Fruit fly (Drosophila melanogaster) whole organism, prepupa: ENCODE data around the gene CG14607.
A peak's percentile ranks its signal among the peaks of the same experiment; 100 is the strongest.

Experiments used
- Blimp-1 ChIP-seq: fragments of 200-800 bp; sonication (Bioruptor generic); optimal IDR thresholded peaks from 3 replicates; lab custom pipeline; 2017; ENCODE audit warnings: missing biosample characterization, missing genetic modification characterization, mild to moderate bottlenecking, moderate library complexity, missing genetic modification reagents
- CG10669 ChIP-seq: fragments of 200-800 bp; sonication (Bioruptor generic); optimal IDR thresholded peaks from 3 replicates; lab custom pipeline; 2018; ENCODE audit warnings: missing biosample characterization, mild to moderate bottlenecking, missing genetic modification characterization, moderate library complexity
- CG11762 ChIP-seq: fragments of 200-800 bp; sonication (Bioruptor generic); optimal IDR thresholded peaks from 3 replicates; lab custom pipeline; 2016; ENCODE audit warnings: missing biosample characterization, missing genetic modification characterization; ENCODE audit not compliant: insufficient read depth
- CG11902 ChIP-seq: fragments of 200-800 bp; sonication (Bioruptor generic); optimal IDR thresholded peaks from 3 replicates; lab custom pipeline; 2016; ENCODE audit warnings: missing biosample characterization, missing genetic modification characterization
- CG1621 ChIP-seq: fragments of 200-800 bp; sonication (Bioruptor generic); optimal IDR thresholded peaks from 3 replicates; lab custom pipeline; 2018; ENCODE audit warnings: missing biosample characterization, mild to moderate bottlenecking, missing genetic modification characterization
- CG3032 ChIP-seq: fragments of 200-800 bp; optimal IDR thresholded peaks from 2 replicates; lab custom pipeline; 2019; ENCODE audit warnings: missing biosample characterization, mild to moderate bottlenecking, missing genetic modification characterization, moderate library complexity
- CG31627 ChIP-seq: fragments of 200-800 bp; sonication (Bioruptor generic); optimal IDR thresholded peaks from 3 replicates; lab custom pipeline; 2016; ENCODE audit warnings: missing biosample characterization, missing genetic modification characterization
- CG3919 ChIP-seq: fragments of 200-800 bp; sonication (Bioruptor generic); optimal IDR thresholded peaks from 3 replicates; lab custom pipeline; 2016; ENCODE audit warnings: missing biosample characterization, missing genetic modification characterization
- CG4318 ChIP-seq: fragments of 200-800 bp; sonication (Bioruptor generic); optimal IDR thresholded peaks from 3 replicates; lab custom pipeline; 2017; ENCODE audit warnings: missing biosample characterization, mild to moderate bottlenecking, missing genetic modification characterization
- CG6163 ChIP-seq: fragments of 200-800 bp; sonication (Bioruptor generic); IDR thresholded peaks from 3 replicates; pipeline ENCODE4 v1.3.6; 2022; ENCODE audit warnings: missing biosample characterization, missing genetic modification characterization
- CG6276 ChIP-seq: fragments of 200-800 bp; sonication (Bioruptor generic); optimal IDR thresholded peaks from 2 replicates; lab custom pipeline; 2017; ENCODE audit warnings: missing biosample characterization, mild to moderate bottlenecking, missing genetic modification characterization
- CG6792 ChIP-seq: fragments of 200-800 bp; sonication (Bioruptor generic); optimal IDR thresholded peaks from 3 replicates; lab custom pipeline; 2016; ENCODE audit warnings: missing biosample characterization, missing genetic modification characterization
- CG6854 ChIP-seq: fragments of 200-800 bp; sonication (Bioruptor generic); optimal IDR thresholded peaks from 2 replicates; lab custom pipeline; 2017; ENCODE audit warnings: missing biosample characterization, mild to moderate bottlenecking, missing genetic modification characterization
- CG7368 ChIP-seq: fragments of 200-800 bp; sonication (Bioruptor generic); optimal IDR thresholded peaks from 3 replicates; lab custom pipeline; 2016; ENCODE audit warnings: missing biosample characterization, missing genetic modification characterization
- CG8632 ChIP-seq: fragments of 200-800 bp; sonication (Bioruptor generic); optimal IDR thresholded peaks from 3 replicates; lab custom pipeline; 2016; ENCODE audit warnings: missing biosample characterization, missing genetic modification characterization
- CG9139 ChIP-seq: fragments of 200-800 bp; sonication (Bioruptor generic); optimal IDR thresholded peaks from 3 replicates; lab custom pipeline; 2017; ENCODE audit warnings: missing biosample characterization, mild to moderate bottlenecking, missing genetic modification characterization
- Eip75B ChIP-seq: fragments of 200-800 bp; sonication (Bioruptor generic); optimal IDR thresholded peaks from 3 replicates; lab custom pipeline; 2016; ENCODE audit warnings: missing biosample characterization, missing genetic modification characterization
- Eip78C ChIP-seq: fragments of 200-800 bp; sonication (Bioruptor generic); peaks from one replicate; lab custom pipeline; 2016; ENCODE audit warnings: missing biosample characterization, missing genetic modification characterization
- Ets96B ChIP-seq: fragments of 200-800 bp; optimal IDR thresholded peaks from 2 replicates; lab custom pipeline; 2019; ENCODE audit warnings: missing biosample characterization, mild to moderate bottlenecking, missing genetic modification characterization, moderate library complexity
- Gug ChIP-seq: fragments of 200-800 bp; sonication (Bioruptor generic); IDR thresholded peaks from 2 replicates; pipeline ENCODE4 v1.3.6; 2022; ENCODE audit warnings: missing biosample characterization, missing genetic modification characterization
- Hr38 ChIP-seq: sonication (Bioruptor generic); optimal IDR thresholded peaks from 2 replicates; lab custom pipeline; 2016; ENCODE audit warnings: missing biosample characterization, missing genetic modification characterization
- Hr39 ChIP-seq: fragments of 200-800 bp; sonication (Bioruptor generic); optimal IDR thresholded peaks from 2 replicates; lab custom pipeline; 2016; ENCODE audit warnings: missing biosample characterization, missing genetic modification characterization
- Hr4 ChIP-seq: fragments of 200-800 bp; sonication (Bioruptor generic); optimal IDR thresholded peaks from 3 replicates; lab custom pipeline; 2016; ENCODE audit warnings: missing biosample characterization, missing genetic modification characterization
- Lpt ChIP-seq: fragments of 200-800 bp; sonication (Bioruptor generic); optimal IDR thresholded peaks from 3 replicates; lab custom pipeline; 2016; ENCODE audit warnings: missing biosample characterization, missing genetic modification characterization
- Met ChIP-seq: fragments of 200-800 bp; sonication (Bioruptor generic); optimal IDR thresholded peaks from 3 replicates; lab custom pipeline; 2016; ENCODE audit warnings: missing biosample characterization, missing genetic modification characterization
- OdsH ChIP-seq: fragments of 200-800 bp; sonication (Bioruptor generic); optimal IDR thresholded peaks from 3 replicates; lab custom pipeline; 2016; ENCODE audit warnings: missing biosample characterization, missing genetic modification characterization
- Smox ChIP-seq: fragments of 200-800 bp; sonication (Bioruptor generic); optimal IDR thresholded peaks from 3 replicates; lab custom pipeline; 2016; ENCODE audit warnings: missing biosample characterization, missing genetic modification characterization
- Sox15 ChIP-seq: fragments of 200-800 bp; sonication (Bioruptor generic); optimal IDR thresholded peaks from 3 replicates; lab custom pipeline; 2016; ENCODE audit warnings: missing biosample characterization, missing genetic modification characterization
- acj6 ChIP-seq: fragments of 200-800 bp; sonication (Bioruptor generic); optimal IDR thresholded peaks from 3 replicates; lab custom pipeline; 2016; ENCODE audit warnings: missing biosample characterization, missing genetic modification characterization
- dac ChIP-seq: fragments of 200-800 bp; sonication (Bioruptor generic); optimal IDR thresholded peaks from 2 replicates; lab custom pipeline; 2017; ENCODE audit warnings: missing biosample characterization, mild to moderate bottlenecking, missing genetic modification characterization
- dsx ChIP-seq: fragments of 200-800 bp; optimal IDR thresholded peaks from 3 replicates; lab custom pipeline; 2019; ENCODE audit warnings: missing biosample characterization, mild to moderate bottlenecking, missing genetic modification characterization, moderate library complexity; ENCODE audit not compliant: poor library complexity, severe bottlenecking
- eg ChIP-seq: fragments of 200-800 bp; sonication (Bioruptor generic); IDR thresholded peaks from 3 replicates; pipeline ENCODE4 v1.3.6; 2022; ENCODE audit warnings: missing biosample characterization, missing genetic modification characterization
- esn ChIP-seq: fragments of 200-800 bp; sonication (Bioruptor generic); optimal IDR thresholded peaks from 2 replicates; lab custom pipeline; 2016; ENCODE audit warnings: missing biosample characterization, mild to moderate bottlenecking, missing genetic modification characterization, moderate library complexity
- fd85E ChIP-seq: fragments of 200-800 bp; sonication (Bioruptor generic); optimal IDR thresholded peaks from 3 replicates; lab custom pipeline; 2016; ENCODE audit warnings: missing biosample characterization, missing genetic modification characterization
- fkh ChIP-seq: fragments of 200-800 bp; sonication (Bioruptor generic); optimal IDR thresholded peaks from 3 replicates; lab custom pipeline; 2017; ENCODE audit warnings: missing biosample characterization, mild to moderate bottlenecking, missing genetic modification characterization, moderate library complexity
- lz ChIP-seq: fragments of 200-800 bp; sonication (Bioruptor generic); optimal IDR thresholded peaks from 3 replicates; lab custom pipeline; 2016; ENCODE audit warnings: missing biosample characterization, missing genetic modification characterization
- net ChIP-seq: fragments of 200-800 bp; sonication (Bioruptor generic); optimal IDR thresholded peaks from 3 replicates; lab custom pipeline; 2016; ENCODE audit warnings: missing biosample characterization, missing genetic modification characterization
- pdm3 ChIP-seq: fragments of 200-800 bp; sonication (Bioruptor generic); optimal IDR thresholded peaks from 3 replicates; lab custom pipeline; 2016; ENCODE audit warnings: missing biosample characterization, missing genetic modification characterization
- salr ChIP-seq, 2 experiments: fragments of 200-800 bp; sonication (Bioruptor generic); optimal IDR thresholded peaks; 3 replicates each; lab custom pipeline; 2016 to 2018; ENCODE audit warnings: missing biosample characterization in 2 of 2, missing genetic modification characterization in 2 of 2, mild to moderate bottlenecking in 1 of 2
- spab ChIP-seq: fragments of 200-800 bp; sonication (Bioruptor generic); optimal IDR thresholded peaks from 2 replicates; lab custom pipeline; 2017; ENCODE audit warnings: missing biosample characterization, mild to moderate bottlenecking, missing genetic modification characterization, missing genetic modification reagents
- svp ChIP-seq: fragments of 200-800 bp; sonication (Bioruptor generic); peaks from one replicate; lab custom pipeline; 2016; ENCODE audit warnings: missing biosample characterization, missing genetic modification characterization
- topi ChIP-seq: fragments of 200-800 bp; sonication (Bioruptor generic); optimal IDR thresholded peaks from 3 replicates; lab custom pipeline; 2016; ENCODE audit warnings: missing biosample characterization, missing genetic modification characterization
- vri ChIP-seq: fragments of 200-800 bp; sonication (Bioruptor generic); optimal IDR thresholded peaks from 3 replicates; lab custom pipeline; 2016; ENCODE audit warnings: missing biosample characterization, mild to moderate bottlenecking, missing genetic modification characterization

Gene CG14607

dm6 chr3R:7219605-7220004, 22.0 kb upstream of the CG14607 start, which contains the start of gene CG14605:
Gene CG14605 (minus strand): TSS chr3R:7219705.
- no peak for TF ChIP-seq CG7368 (GFP tag; lab: Kevin White, UChicago)
- TF ChIP-seq Hr39: no peak
- no peak for TF ChIP-seq CG6854 (GFP tag; lab: Kevin White, UChicago)
- no peak for TF ChIP-seq Eip75B
- TF ChIP-seq eg (GFP tag; lab: Robert Waterston, UW): no peak
- no peak for TF ChIP-seq acj6
- TF ChIP-seq CG6276 (GFP tag; lab: Kevin White, UChicago): no peak
- no peak for TF ChIP-seq pdm3
- no peak for TF ChIP-seq vri
- no peak for TF ChIP-seq salr (GFP tag; optimal IDR thresholded peaks at IDR 0.05; lab: Kevin White, UChicago)
- TF ChIP-seq Ets96B (tag; lab: Kevin White, UChicago): no peak
- no peak for TF ChIP-seq CG3919 (GFP tag; lab: Kevin White, UChicago)
- no peak for TF ChIP-seq esn
- TF ChIP-seq topi (GFP tag; lab: Kevin White, UChicago): no peak
- TF ChIP-seq Smox (GFP tag; lab: Kevin White, UChicago): no peak
- no peak for TF ChIP-seq fkh (GFP tag; lab: Kevin White, UChicago)
- no peak for TF ChIP-seq fd85E
- no peak for TF ChIP-seq Gug (GFP tag; lab: Robert Waterston, UW)
- TF ChIP-seq CG6792 (GFP tag; lab: Kevin White, UChicago): no peak
- no peak for TF ChIP-seq svp

- TF ChIP-seq dsx (GFP tag; lab: Kevin White, UChicago) (peak; percentile 90), Lpt (GFP tag; lab: Kevin White, UChicago) (no peak), CG9139 (GFP tag; lab: Kevin White, UChicago) (no peak), fkh (GFP tag; lab: Kevin White, UChicago) (no peak), eg (GFP tag; lab: Robert Waterston, UW) (0 out of 3 replicates have a peak, but pooled peaks have one; percentile 45), Eip78C (no peak), CG6163 (GFP tag; lab: Robert Waterston, UW) (peak; percentile 34; the same call in 1 of the 3 replicates)
These were observed 17.5 kb upstream of the CG14607 start, which contains the start of gene thw for dm6 chr3R:7223972-7224464. Gene thw (plus strand): TSS chr3R:7224414.

DNA sequence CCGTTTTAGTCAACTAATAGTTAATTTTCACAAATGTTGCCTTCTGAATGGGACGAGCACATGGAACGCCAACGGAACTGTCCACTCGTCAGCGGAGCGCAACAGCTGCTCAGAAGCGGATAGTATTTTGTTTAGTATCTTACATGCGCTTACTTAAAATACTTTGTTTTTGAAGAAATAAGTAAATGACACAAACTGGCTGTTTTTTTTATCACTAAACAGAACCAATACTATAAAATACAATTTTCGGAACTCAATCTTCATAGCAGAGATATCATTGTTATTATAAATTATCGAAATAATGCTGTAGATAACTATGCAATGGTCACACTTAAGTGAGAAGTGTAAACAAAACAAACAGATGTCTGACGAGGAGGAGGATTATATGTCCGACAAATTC, 5.3 kb downstream of the CG14607 start, which contains the start of the genes Noc3 and CG10053:
Gene Noc3 (minus strand): TSS at position 81 of the 400 bp plus-strand sequence.
Gene CG10053 (plus strand): TSS at position 202 of the 400 bp plus-strand sequence.
- TF ChIP-seq Blimp-1 (GFP tag; lab: Kevin White, UChicago) (no peak), CG8632 (GFP tag; lab: Kevin White, UChicago) (no peak), CG4318 (GFP tag; lab: Kevin White, UChicago) (no peak), Hr4 (no peak), Sox15 (GFP tag; lab: Kevin White, UChicago) (no peak), CG11762 (GFP tag; lab: Kevin White, UChicago) (no peak), CG3919 (GFP tag; lab: Kevin White, UChicago) (no peak)
- TF ChIP-seq, all 60 proteins: peak for 0

DNA sequence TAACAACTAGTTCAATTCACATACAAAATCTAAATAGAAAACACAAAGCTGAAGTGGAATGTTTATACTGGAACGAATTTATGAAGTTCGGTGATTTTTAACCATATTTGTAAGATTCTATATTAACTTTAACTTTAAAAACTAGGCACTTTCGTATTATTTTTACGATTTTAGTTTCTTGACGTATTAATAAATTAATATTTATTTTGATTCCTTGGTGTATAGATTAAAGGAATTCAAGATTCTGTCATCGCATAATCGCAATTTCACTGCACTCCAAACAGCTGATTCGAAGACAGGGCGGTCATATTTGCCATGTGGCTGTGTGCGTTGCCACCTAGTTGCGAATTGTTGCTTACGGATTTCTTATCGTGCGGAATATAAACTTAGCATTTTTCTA, 7.9 kb downstream of the CG14607 start, which contains the start of the genes CG1227 and Dtwd2:
Gene CG1227 (minus strand): TSS at position 279 of the 400 bp plus-strand sequence.
Gene Dtwd2 (plus strand): TSS at position 336 of the 400 bp plus-strand sequence.
- TF ChIP-seq CG4318 (GFP tag; lab: Kevin White, UChicago): peak; percentile 91
- TF ChIP-seq net: peak; percentile 94
- TF ChIP-seq CG3032 (tag; lab: Kevin White, UChicago): peak; percentile 98
- TF ChIP-seq Smox (GFP tag; lab: Kevin White, UChicago): peak; percentile 92
- TF ChIP-seq Gug (GFP tag; lab: Robert Waterston, UW): peak; percentile 95
- TF ChIP-seq Hr38 (GFP tag; lab: Kevin White, UChicago): no peak
- peak; percentile 79 for TF ChIP-seq Blimp-1 (GFP tag; lab: Kevin White, UChicago)
- TF ChIP-seq dsx (GFP tag; lab: Kevin White, UChicago): peak; percentile 96
- peak; percentile 95 for TF ChIP-seq CG6276 (GFP tag; lab: Kevin White, UChicago)
- peak; percentile 76 for TF ChIP-seq Sox15 (GFP tag; lab: Kevin White, UChicago)
- TF ChIP-seq svp: peak; percentile 93
- TF ChIP-seq CG6854 (GFP tag; lab: Kevin White, UChicago): no peak
- peak; percentile 91 for TF ChIP-seq CG6792 (GFP tag; lab: Kevin White, UChicago)
- peak; percentile 84 for TF ChIP-seq spab (GFP tag; lab: Kevin White, UChicago)
- TF ChIP-seq CG11902 (GFP tag; lab: Kevin White, UChicago): peak; percentile 75
- peak; percentile 93 for TF ChIP-seq lz (GFP tag; lab: Kevin White, UChicago)
- peak; percentile 88 for TF ChIP-seq CG31627 (GFP tag; lab: Kevin White, UChicago)
- peak; percentile 82 for TF ChIP-seq Hr39
- peak; percentile 91 for TF ChIP-seq CG9139 (GFP tag; lab: Kevin White, UChicago)
- peak; percentile 94 for TF ChIP-seq CG10669 (GFP tag; lab: Kevin White, UChicago)
- TF ChIP-seq CG11762 (GFP tag; lab: Kevin White, UChicago): peak; percentile 94
- peak; percentile 96 for TF ChIP-seq OdsH (GFP tag; lab: Kevin White, UChicago)
- peak; percentile 92 for TF ChIP-seq Met (GFP tag; lab: Kevin White, UChicago)
- peak; percentile 91 for TF ChIP-seq CG1621 (tag; lab: Kevin White, UChicago)
- TF ChIP-seq dac (GFP tag; lab: Kevin White, UChicago): peak; percentile 79
- TF ChIP-seq salr (GFP tag; optimal IDR thresholded peaks at IDR 0.05; lab: Kevin White, UChicago): peak in 1 of 2 experiments; percentile 80
